Fruit fly (Drosophila melanogaster) whole organism, prepupa: ENCODE data around the gene aurA.

Source experiments
- Blimp-1 ChIP-seq: fragments of 200-800 bp; sonication (Bioruptor generic); optimal IDR thresholded peaks from 3 replicates; lab custom pipeline; 2017; ENCODE audit warnings: missing biosample characterization, missing genetic modification characterization, mild to moderate bottlenecking, moderate library complexity, missing genetic modification reagents
- CG11762 ChIP-seq: fragments of 200-800 bp; sonication (Bioruptor generic); optimal IDR thresholded peaks from 3 replicates; lab custom pipeline; 2016; ENCODE audit warnings: missing biosample characterization, missing genetic modification characterization; ENCODE audit not compliant: insufficient read depth
- CG11902 ChIP-seq: fragments of 200-800 bp; sonication (Bioruptor generic); optimal IDR thresholded peaks from 3 replicates; lab custom pipeline; 2016; ENCODE audit warnings: missing biosample characterization, missing genetic modification characterization
- CG3919 ChIP-seq: fragments of 200-800 bp; sonication (Bioruptor generic); optimal IDR thresholded peaks from 3 replicates; lab custom pipeline; 2016; ENCODE audit warnings: missing biosample characterization, missing genetic modification characterization
- CG8119 ChIP-seq: fragments of 200-800 bp; sonication (Bioruptor generic); IDR thresholded peaks from 3 replicates; pipeline ENCODE4 v1.3.6; 2022; ENCODE audit warnings: missing biosample characterization, missing genetic modification characterization
- Eip78C ChIP-seq: fragments of 200-800 bp; sonication (Bioruptor generic); peaks from one replicate; lab custom pipeline; 2016; ENCODE audit warnings: missing biosample characterization, missing genetic modification characterization
- Hr38 ChIP-seq: sonication (Bioruptor generic); optimal IDR thresholded peaks from 2 replicates; lab custom pipeline; 2016; ENCODE audit warnings: missing biosample characterization, missing genetic modification characterization
- Hr39 ChIP-seq: fragments of 200-800 bp; sonication (Bioruptor generic); optimal IDR thresholded peaks from 2 replicates; lab custom pipeline; 2016; ENCODE audit warnings: missing biosample characterization, missing genetic modification characterization
- achi ChIP-seq: fragments of 200-800 bp; sonication (Bioruptor generic); optimal IDR thresholded peaks from 3 replicates; lab custom pipeline; 2016; ENCODE audit warnings: missing biosample characterization, missing genetic modification characterization
- vri ChIP-seq: fragments of 200-800 bp; sonication (Bioruptor generic); optimal IDR thresholded peaks from 3 replicates; lab custom pipeline; 2016; ENCODE audit warnings: missing biosample characterization, mild to moderate bottlenecking, missing genetic modification characterization

DNA sequence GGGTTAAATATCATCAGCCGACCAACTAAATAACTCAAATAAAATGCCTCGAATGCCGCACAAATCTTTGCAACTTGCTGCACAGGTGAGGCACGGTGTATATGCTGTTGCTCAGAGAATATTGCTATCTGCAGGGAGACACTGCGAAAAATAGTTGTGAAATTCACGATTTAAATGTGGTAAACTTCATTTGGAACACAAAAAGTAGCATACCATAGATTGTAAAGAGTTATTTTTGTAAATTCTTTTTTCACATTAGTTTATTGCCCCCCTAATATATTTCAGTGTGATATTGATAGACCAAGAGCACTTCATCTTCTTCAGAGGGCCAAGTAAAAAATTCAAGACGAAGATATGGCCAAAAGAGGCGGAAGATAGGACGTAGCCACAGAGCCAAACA lies 42.3 kb upstream of the aurA start:
- TF ChIP-seq Eip78C (GFP tag; lab: Kevin White, UChicago) (peak; percentile 94), achi (GFP tag; lab: Kevin White, UChicago) (peak; percentile 84), Hr39 (GFP tag; lab: Kevin White, UChicago) (peak; percentile 61), Blimp-1 (GFP tag; lab: Kevin White, UChicago) (no peak), Hr38 (GFP tag; lab: Kevin White, UChicago) (no peak), CG3919 (peak; percentile 86), vri (peak; percentile 12), CG11762 (GFP tag; lab: Kevin White, UChicago) (peak; percentile 73), CG11902 (peak; percentile 20), CG8119 (GFP tag; lab: Robert Waterston, UW) (peak; percentile 81)
